In the genomic region with DNA sequence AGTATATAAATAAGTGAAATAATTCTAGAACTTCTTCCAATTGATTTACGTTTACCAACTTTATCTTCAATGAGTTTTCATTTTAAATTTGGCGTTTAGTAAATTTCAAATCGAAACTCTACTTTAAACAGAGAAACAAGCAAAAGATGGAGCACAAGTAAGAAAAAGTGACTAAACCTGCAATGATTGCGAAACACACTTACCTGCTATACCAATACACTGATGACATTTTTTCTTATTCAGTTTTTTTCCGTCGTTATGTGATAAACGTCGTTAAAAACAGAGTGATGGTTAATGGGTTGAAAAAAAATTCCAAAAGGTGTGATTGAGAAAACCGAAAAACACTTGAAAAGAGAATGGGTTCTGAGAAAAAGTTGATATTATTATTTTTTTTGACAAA, we compare ENCODE assay signal across 3 worm cellular contexts.
TF ChIP-seq lines count a peak whose summit lies in the region.

No protein-coding gene starts in this region.

TF ChIP-seq in whole organism, L2 larva, 48 proteins besides CTCF, POLR2A, EP300 and RAD21:
- TF ChIP-seq egl-27 (tag; optimal IDR thresholded peaks at IDR 0.05; lab: Kevin White, UChicago) (no peak), fos-1 (tag; optimal IDR thresholded peaks at IDR 0.05; lab: Kevin White, UChicago) (peak; percentile 60), sma-9 (GFP tag; optimal IDR thresholded peaks at IDR 0.05; lab: Kevin White, UChicago) (no peak), sma-9 (tag; optimal IDR thresholded peaks at IDR 0.05; lab: Kevin White, UChicago) (no peak)

TF ChIP-seq in whole organism, L4 larva, 104 proteins besides CTCF, POLR2A, EP300 and RAD21:
- peak; percentile 35 for TF ChIP-seq nhr-28 (tag; optimal IDR thresholded peaks at IDR 0.05; lab: Kevin White, UChicago)
- peak; percentile 49 for TF ChIP-seq pqm-1 (tag; optimal IDR thresholded peaks at IDR 0.05; lab: Kevin White, UChicago)
- no peak for TF ChIP-seq daf-16 (GFP tag; optimal IDR thresholded peaks at IDR 0.05; lab: Kevin White, UChicago)
- peak; percentile 27 for TF ChIP-seq daf-16 (tag; optimal IDR thresholded peaks at IDR 0.05; lab: Kevin White, UChicago)
- TF ChIP-seq lim-7 (GFP tag; IDR thresholded peaks at IDR 0.05; lab: Robert Waterston, UW): no peak
TF ChIP-seq in whole organism, L4 larva: peak in this region for 3.

TF ChIP-seq in whole organism, young adult, 124 proteins besides CTCF, POLR2A, EP300 and RAD21:
- TF ChIP-seq let-526 (GFP tag; IDR thresholded peaks at IDR 0.05; lab: Robert Waterston, UW): no peak
- TF ChIP-seq madf-3 (GFP tag; IDR thresholded peaks at IDR 0.05; lab: Robert Waterston, UW): no peak
- peak; percentile 80; the same call in 1 of the 2 replicates for TF ChIP-seq cebp-1 (GFP tag; IDR thresholded peaks at IDR 0.05; lab: Robert Waterston, UW)
- TF ChIP-seq cebp-1 (tag; optimal IDR thresholded peaks at IDR 0.05; lab: Kevin White, UChicago): no peak
- TF ChIP-seq hrde-1 (tag; optimal IDR thresholded peaks at IDR 0.05; lab: Kevin White, UChicago; ENCODE audit: borderline replicate concordance): no peak
- peak; percentile 53 for TF ChIP-seq nhr-80 (tag; optimal IDR thresholded peaks at IDR 0.05; lab: Kevin White, UChicago)
- TF ChIP-seq B0261.1 (tag; optimal IDR thresholded peaks at IDR 0.05; lab: Kevin White, UChicago): no peak
